Worm (Caenorhabditis elegans): ENCODE data around the gene pqn-13.

ce11 chrV:5687115-5687979 lies 11.4 kb upstream of the pqn-13 start, which contains the start of gene F25B4.7:
- TF ChIP-seq skn-1 (tag; optimal IDR thresholded peaks at IDR 0.05) (peak; percentile 6), snpc-4 (tag; optimal IDR thresholded peaks at IDR 0.05) (peak; percentile 24), ztf-11 (tag; optimal IDR thresholded peaks at IDR 0.05) (no peak), lir-3 (tag; optimal IDR thresholded peaks at IDR 0.05; ENCODE audit: poor library complexity) (no peak), lin-14 (GFP tag; optimal IDR thresholded peaks at IDR 0.05) (peak; percentile 42), sox-4 (tag; optimal IDR thresholded peaks at IDR 0.05) (no peak), unc-62 (GFP tag; optimal IDR thresholded peaks at IDR 0.05) (no peak)

Data from whole organism, L1 larva.